Fruit fly (Drosophila melanogaster) whole organism, wandering third instar larva: ENCODE data around the gene CG43737.

Experiments
- Myc ChIP-seq: fragments of >200 bp; optimal IDR thresholded peaks from 2 replicates; lab custom pipeline; 2017
- Rel ChIP-seq, 2 experiments: fragments of 200-800 bp; sonication (Bioruptor generic) in 1 of 2; optimal IDR thresholded peaks; 2 replicates in 1 of 2; 3 replicates in 1 of 2; lab custom pipeline; 2016 to 2019; ENCODE audit warnings: mild to moderate bottlenecking in 2 of 2, missing biosample characterization in 2 of 2, missing genetic modification characterization in 2 of 2, moderate library complexity in 1 of 2
- psq ChIP-seq: fragments of 200-800 bp; sonication (Bioruptor generic); optimal IDR thresholded peaks from 3 replicates; lab custom pipeline; 2017; ENCODE audit warnings: missing biosample characterization, mild to moderate bottlenecking, missing genetic modification characterization, moderate library complexity
- sage ChIP-seq: fragments of 200-800 bp; sonication (Bioruptor generic); optimal IDR thresholded peaks from 2 replicates; lab custom pipeline; 2016; ENCODE audit warnings: missing biosample characterization, mild to moderate bottlenecking, missing genetic modification characterization

dm6 chrX:15156286-15156685, 19.0 kb upstream of the CG43737 start:
- no peak for TF ChIP-seq sage (GFP tag; lab: Kevin White, UChicago)
- TF ChIP-seq psq (GFP tag; lab: Kevin White, UChicago): no peak
- TF ChIP-seq Rel (GFP tag; optimal IDR thresholded peaks at IDR 0.05; lab: Kevin White, UChicago): no peak
- no peak for TF ChIP-seq Rel (tag; optimal IDR thresholded peaks at IDR 0.05; lab: Kevin White, UChicago)
- TF ChIP-seq Myc (lab: Kevin White, UChicago): no peak
